Fruit fly (Drosophila melanogaster): Measurements from ENCODE around the gene CG18234.
A peak's percentile ranks its signal among the peaks of the same experiment; 100 is the strongest.

CG18234 gene

DNA sequence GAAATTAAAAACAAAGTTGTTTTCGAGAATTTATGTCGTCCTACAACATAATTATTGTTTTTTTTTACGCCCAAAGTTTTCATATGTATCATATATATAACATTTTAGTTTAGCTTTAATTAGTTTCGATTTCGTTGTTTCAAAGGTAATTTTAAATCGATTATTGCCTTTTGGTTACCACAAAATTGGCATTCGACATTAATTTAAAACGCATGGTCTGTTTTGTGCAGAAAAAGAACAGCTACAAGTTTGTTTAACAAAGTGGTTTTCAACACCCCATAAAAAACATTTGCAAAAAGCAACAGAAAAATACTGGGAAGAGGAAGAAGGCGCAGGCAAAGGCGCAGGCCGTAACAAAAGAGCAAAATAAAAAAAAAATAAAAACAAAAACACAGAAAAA, 35.3 kb downstream of the CG18234 start (continued):
- TF ChIP-seq CG10631 (GFP tag; optimal IDR thresholded peaks at IDR 0.05) (peak; percentile 2), Sox15 (GFP tag; optimal IDR thresholded peaks at IDR 0.05) (no peak), CG34406 (GFP tag; optimal IDR thresholded peaks at IDR 0.05) (peak; percentile 4), CG6163 (GFP tag; IDR thresholded peaks at IDR 0.05) (no peak), Hr38 (GFP tag; optimal IDR thresholded peaks at IDR 0.05) (no peak), salr (GFP tag; optimal IDR thresholded peaks at IDR 0.05) (peak in 1 of 2 experiments; percentile 11), CG6808 (GFP tag; optimal IDR thresholded peaks at IDR 0.05) (no peak), Smox (GFP tag; optimal IDR thresholded peaks at IDR 0.05) (no peak), esn (GFP tag; optimal IDR thresholded peaks at IDR 0.05) (peak; percentile 13), CG16779 (tag; optimal IDR thresholded peaks at IDR 0.05) (no peak), Eip78C (GFP tag) (peak; percentile 77), CG4318 (GFP tag; optimal IDR thresholded peaks at IDR 0.05) (no peak), CG11902 (GFP tag; optimal IDR thresholded peaks at IDR 0.05) (no peak), CG8632 (GFP tag; optimal IDR thresholded peaks at IDR 0.05) (no peak), topi (GFP tag; optimal IDR thresholded peaks at IDR 0.05) (no peak), acj6 (GFP tag; optimal IDR thresholded peaks at IDR 0.05) (no peak), CG8319 (GFP tag; optimal IDR thresholded peaks at IDR 0.05) (no peak), Blimp-1 (GFP tag; optimal IDR thresholded peaks at IDR 0.05) (no peak), CG11294 (GFP tag; IDR thresholded peaks at IDR 0.05) (no peak), CG6854 (GFP tag; optimal IDR thresholded peaks at IDR 0.05) (no peak), Lpt (GFP tag; optimal IDR thresholded peaks at IDR 0.05) (no peak), CG8119 (GFP tag; IDR thresholded peaks at IDR 0.05) (no peak), eg (GFP tag; IDR thresholded peaks at IDR 0.05) (no peak; the same call in 1 of the 3 replicates), CG6792 (GFP tag; optimal IDR thresholded peaks at IDR 0.05) (no peak), vri (GFP tag; optimal IDR thresholded peaks at IDR 0.05) (no peak)

DNA sequence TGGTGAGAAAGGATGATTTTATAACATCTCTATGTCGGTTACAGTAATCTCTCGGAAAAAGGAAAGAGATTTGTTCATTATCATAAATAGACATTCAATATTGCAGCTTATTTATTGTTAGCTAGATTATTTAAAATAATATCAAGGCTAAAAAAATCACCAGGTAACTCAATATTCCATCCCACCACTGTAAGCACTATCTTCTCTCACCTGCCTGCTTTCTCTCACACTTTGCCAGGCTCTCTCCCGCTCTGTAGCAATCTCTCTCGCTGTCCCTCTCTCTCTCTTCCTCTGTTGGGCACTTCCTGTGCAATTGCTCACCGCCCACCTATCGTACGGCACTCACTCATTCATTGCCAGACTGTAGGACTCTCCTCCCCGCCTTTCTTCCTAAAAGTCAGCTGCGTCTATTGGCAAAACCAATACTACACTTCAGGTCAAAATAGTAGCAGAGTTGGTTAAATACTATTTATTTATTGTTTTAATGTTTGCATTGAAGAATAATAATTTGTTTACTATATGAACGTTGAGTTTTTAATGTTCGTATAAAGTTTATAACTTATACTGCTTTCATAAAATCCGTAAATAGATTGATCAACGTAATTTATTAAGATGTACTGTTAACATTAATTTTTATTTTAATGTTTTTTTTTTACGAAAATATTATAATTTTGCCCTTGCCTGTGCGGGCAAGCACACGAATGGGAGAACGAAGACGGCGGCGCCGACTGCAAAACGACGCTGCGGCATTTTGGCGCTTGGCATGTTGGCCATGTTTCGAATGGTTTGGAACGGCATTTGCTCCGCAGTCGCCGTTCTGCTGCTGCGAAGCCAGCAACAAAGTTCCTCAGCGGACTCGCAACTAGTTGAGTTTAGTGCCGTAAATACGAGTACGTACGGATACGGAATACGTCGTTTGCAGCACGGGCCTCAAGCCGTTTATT, 37.6 kb downstream of the CG18234 start:
- TF ChIP-seq svp (GFP tag), result peak; percentile 92
- TF ChIP-seq fd85E (GFP tag; optimal IDR thresholded peaks at IDR 0.05), result peak; percentile 63
- TF ChIP-seq eg (GFP tag; IDR thresholded peaks at IDR 0.05), result peak; percentile 99
- TF ChIP-seq CG8632 (GFP tag; optimal IDR thresholded peaks at IDR 0.05), result peak; percentile 83
- peak; percentile 56 for TF ChIP-seq CG6854 (GFP tag; optimal IDR thresholded peaks at IDR 0.05)
- TF ChIP-seq Met (GFP tag; optimal IDR thresholded peaks at IDR 0.05), result peak; percentile 91
- peak; percentile 99 for TF ChIP-seq Hr4 (GFP tag; optimal IDR thresholded peaks at IDR 0.05)
- TF ChIP-seq acj6 (GFP tag; optimal IDR thresholded peaks at IDR 0.05), result peak; percentile 96
- TF ChIP-seq dac (GFP tag; optimal IDR thresholded peaks at IDR 0.05), result peak; percentile 73
- TF ChIP-seq CG3919 (GFP tag; optimal IDR thresholded peaks at IDR 0.05), result peak; percentile 98
- peak; percentile 68 for TF ChIP-seq CG10669 (GFP tag; optimal IDR thresholded peaks at IDR 0.05)
- peak; percentile 85 for TF ChIP-seq Eip75B (GFP tag; optimal IDR thresholded peaks at IDR 0.05)
- peak; percentile 82 for TF ChIP-seq CG7368 (GFP tag; optimal IDR thresholded peaks at IDR 0.05)
- peak; percentile 87 for TF ChIP-seq Sox102F (GFP tag; optimal IDR thresholded peaks at IDR 0.05)
- peak; percentile 97 for TF ChIP-seq CG8119 (GFP tag; IDR thresholded peaks at IDR 0.05)
- TF ChIP-seq Hr39 (GFP tag; optimal IDR thresholded peaks at IDR 0.05), result peak; percentile 95
- peak; percentile 96 for TF ChIP-seq Eip78C (GFP tag)
- TF ChIP-seq CG6276 (GFP tag; optimal IDR thresholded peaks at IDR 0.05), result peak; percentile 90
- TF ChIP-seq CG6808 (GFP tag; optimal IDR thresholded peaks at IDR 0.05), result peak; percentile 68
- TF ChIP-seq topi (GFP tag; optimal IDR thresholded peaks at IDR 0.05), result peak; percentile 92
- TF ChIP-seq net (GFP tag; optimal IDR thresholded peaks at IDR 0.05), result peak; percentile 87
- peak; percentile 69 for TF ChIP-seq spab (GFP tag; optimal IDR thresholded peaks at IDR 0.05)
- peak; percentile 97 for TF ChIP-seq Lpt (GFP tag; optimal IDR thresholded peaks at IDR 0.05)
- TF ChIP-seq Eip93F (GFP tag; optimal IDR thresholded peaks at IDR 0.05), result peak; percentile 38
- TF ChIP-seq dsx (GFP tag; optimal IDR thresholded peaks at IDR 0.05; ENCODE audit: poor library complexity, severe bottlenecking), result peak; percentile 68
- TF ChIP-seq CG11902 (GFP tag; optimal IDR thresholded peaks at IDR 0.05), result peak; percentile 86
- TF ChIP-seq ss (GFP tag; optimal IDR thresholded peaks at IDR 0.05), result peak; percentile 45 to 70
- TF ChIP-seq CG32006 (GFP tag; optimal IDR thresholded peaks at IDR 0.05), result peak; percentile 94
- peak; percentile 86 for TF ChIP-seq CG34406 (GFP tag; optimal IDR thresholded peaks at IDR 0.05)
- TF ChIP-seq Ets21C (GFP tag; optimal IDR thresholded peaks at IDR 0.05), result peak; percentile 83
- peak; percentile 97 for TF ChIP-seq CG11294 (GFP tag; IDR thresholded peaks at IDR 0.05)
- TF ChIP-seq achi (GFP tag; optimal IDR thresholded peaks at IDR 0.05), result peak; percentile 95
- TF ChIP-seq Sox15 (GFP tag; optimal IDR thresholded peaks at IDR 0.05), result peak; percentile 88
- peak; percentile 56 for TF ChIP-seq CG9139 (GFP tag; optimal IDR thresholded peaks at IDR 0.05)
- peak; percentile 76 for TF ChIP-seq CG6792 (GFP tag; optimal IDR thresholded peaks at IDR 0.05)
- TF ChIP-seq Smox (GFP tag; optimal IDR thresholded peaks at IDR 0.05), result peak; percentile 91

All from whole organism, prepupa.